Fruit fly (Drosophila melanogaster) whole organism, embryonic: Measurements from ENCODE around the gene CG8958.

ENCODE experiments used
- Blimp-1 ChIP-seq: fragments of 200-800 bp; sonication (Bioruptor generic); optimal IDR thresholded peaks from 3 replicates; lab custom pipeline; 2018; ENCODE audit warnings: missing biosample characterization, missing genetic modification characterization, mild to moderate bottlenecking, moderate library complexity, missing genetic modification reagents
- Bteb2 ChIP-seq: fragments of 200-800 bp; sonication (Bioruptor generic); optimal IDR thresholded peaks from 2 replicates; lab custom pipeline; 2016; ENCODE audit warnings: missing biosample characterization, missing genetic modification characterization
- CG10321 ChIP-seq: fragments of 200-800 bp; sonication (Bioruptor generic); IDR thresholded peaks from 2 replicates; pipeline ENCODE4 v1.3.6; 2022; ENCODE audit warnings: missing biosample characterization, missing genetic modification characterization
- CG11085 ChIP-seq: fragments of 200-800 bp; sonication (Bioruptor generic); IDR thresholded peaks from 2 replicates; pipeline ENCODE4 v1.3.6; 2022; ENCODE audit warnings: missing biosample characterization, missing genetic modification characterization
- CG11504 ChIP-seq: fragments of 200-800 bp; sonication (Bioruptor generic); optimal IDR thresholded peaks from 3 replicates; lab custom pipeline; 2019; ENCODE audit warnings: missing biosample characterization, mild to moderate bottlenecking, missing genetic modification characterization, moderate library complexity
- CG12071 ChIP-seq: fragments of 200-800 bp; sonication (Bioruptor generic); optimal IDR thresholded peaks from 3 replicates; lab custom pipeline; 2018; ENCODE audit warnings: missing biosample characterization, mild to moderate bottlenecking, missing genetic modification characterization
- CG12299 ChIP-seq: fragments of 200-800 bp; sonication (Bioruptor generic); optimal IDR thresholded peaks from 2 replicates; lab custom pipeline; 2018; ENCODE audit warnings: missing biosample characterization, mild to moderate bottlenecking, missing genetic modification characterization
- CG17361 ChIP-seq: fragments of 200-800 bp; sonication (Bioruptor generic); IDR thresholded peaks from 3 replicates; pipeline ENCODE4 v1.3.6; 2022; ENCODE audit warnings: missing biosample characterization, missing genetic modification characterization
- CG1792 ChIP-seq: fragments of 200-800 bp; sonication (Bioruptor generic); optimal IDR thresholded peaks from 2 replicates; lab custom pipeline; 2016; ENCODE audit warnings: missing biosample characterization, missing genetic modification characterization
- CG18476 ChIP-seq: fragments of 200-800 bp; sonication (Bioruptor generic); optimal IDR thresholded peaks from 2 replicates; lab custom pipeline; 2016; ENCODE audit warnings: missing biosample characterization, mild to moderate bottlenecking, missing genetic modification characterization
- CG2202 ChIP-seq: fragments of 200-800 bp; sonication (Bioruptor generic); optimal IDR thresholded peaks from 2 replicates; lab custom pipeline; 2018; ENCODE audit warnings: missing biosample characterization, mild to moderate bottlenecking, missing genetic modification characterization
- CG2712 ChIP-seq: fragments of 200-800 bp; optimal IDR thresholded peaks from 3 replicates; lab custom pipeline; 2019; ENCODE audit warnings: missing biosample characterization, mild to moderate bottlenecking, missing genetic modification characterization, moderate library complexity
- CG2889 ChIP-seq: fragments of 200-800 bp; sonication (Bioruptor generic); IDR thresholded peaks from 3 replicates; pipeline ENCODE4 v1.3.6; 2022; ENCODE audit warnings: missing biosample characterization, missing genetic modification characterization
- CG3065 ChIP-seq: fragments of 200-800 bp; sonication (Bioruptor generic); optimal IDR thresholded peaks from 2 replicates; lab custom pipeline; 2016; ENCODE audit warnings: missing biosample characterization, missing genetic modification characterization
- CG31441 ChIP-seq: fragments of 200-800 bp; sonication (Bioruptor generic); IDR thresholded peaks from 2 replicates; pipeline ENCODE4 v1.3.6; 2022; ENCODE audit warnings: missing biosample characterization, missing genetic modification characterization
- CG33557 ChIP-seq: fragments of 200-800 bp; sonication (Bioruptor generic); optimal IDR thresholded peaks from 2 replicates; lab custom pipeline; 2019; ENCODE audit warnings: missing biosample characterization, mild to moderate bottlenecking, missing genetic modification characterization, moderate library complexity
- CG4820 ChIP-seq: fragments of 200-800 bp; sonication (Bioruptor generic); optimal IDR thresholded peaks from 3 replicates; lab custom pipeline; 2016; ENCODE audit warnings: missing biosample characterization, missing genetic modification characterization
- CG5180 ChIP-seq: fragments of 200-800 bp; sonication (Bioruptor generic); optimal IDR thresholded peaks from 3 replicates; lab custom pipeline; 2017; ENCODE audit warnings: missing biosample characterization, missing genetic modification characterization, mild to moderate bottlenecking, moderate library complexity, missing genetic modification reagents
- CG8924 ChIP-seq: fragments of 200-800 bp; optimal IDR thresholded peaks from 3 replicates; lab custom pipeline; 2019; ENCODE audit warnings: missing biosample characterization, mild to moderate bottlenecking, missing genetic modification characterization, moderate library complexity
- CG9817 ChIP-seq: fragments of 200-800 bp; sonication (Bioruptor generic); optimal IDR thresholded peaks from 2 replicates; lab custom pipeline; 2018; ENCODE audit warnings: missing biosample characterization, mild to moderate bottlenecking, missing genetic modification characterization, moderate library complexity
- ERR ChIP-seq: fragments of 200-800 bp; sonication (Bioruptor generic); optimal IDR thresholded peaks from 2 replicates; lab custom pipeline; 2016; ENCODE audit warnings: missing biosample characterization, missing genetic modification characterization
- Fer1 ChIP-seq: fragments of 200-800 bp; sonication (Bioruptor generic); optimal IDR thresholded peaks from 2 replicates; lab custom pipeline; 2017; ENCODE audit warnings: missing biosample characterization, mild to moderate bottlenecking, missing genetic modification characterization
- Hand ChIP-seq: fragments of 200-800 bp; sonication (Bioruptor generic); optimal IDR thresholded peaks from 2 replicates; lab custom pipeline; 2017; ENCODE audit warnings: mild to moderate bottlenecking, missing biosample characterization, missing genetic modification reagents, missing genetic modification characterization
- Hmr ChIP-seq: fragments of 200-800 bp; sonication (Bioruptor generic); optimal IDR thresholded peaks from 3 replicates; lab custom pipeline; 2017; ENCODE audit warnings: mild to moderate bottlenecking, missing biosample characterization, missing genetic modification reagents, missing genetic modification characterization
- Hr39 ChIP-seq: fragments of >200 bp; optimal IDR thresholded peaks from 2 replicates; lab custom pipeline; 2017
- Lim3 ChIP-seq: fragments of 200-800 bp; sonication (Bioruptor generic); IDR thresholded peaks from 2 replicates; pipeline ENCODE4 v1.3.6; 2022; ENCODE audit warnings: missing biosample characterization, missing genetic modification characterization
- MTF-1 ChIP-seq: fragments of 200-800 bp; sonication (Bioruptor generic); optimal IDR thresholded peaks from 2 replicates; lab custom pipeline; 2018; ENCODE audit warnings: missing biosample characterization, mild to moderate bottlenecking, missing genetic modification characterization, borderline replicate concordance
- Oli ChIP-seq: fragments of 200-800 bp; sonication (Bioruptor generic); optimal IDR thresholded peaks from 2 replicates; lab custom pipeline; 2018; ENCODE audit warnings: missing biosample characterization, mild to moderate bottlenecking, missing genetic modification characterization, moderate library complexity
- Pdp1 ChIP-seq, 2 experiments: fragments of 200-800 bp; sonication (Bioruptor generic); optimal IDR thresholded peaks; 3 replicates each; lab custom pipeline; 2016; ENCODE audit warnings: missing biosample characterization in 2 of 2, missing genetic modification characterization in 2 of 2, mild to moderate bottlenecking in 1 of 2, moderate library complexity in 1 of 2
- Trl ChIP-seq, 3 experiments: fragments of >200 bp in 2 of 3; fragments of 200-800 bp in 1 of 3; sonication (Bioruptor generic) in 1 of 3; optimal IDR thresholded peaks; 2 replicates in 1 of 3; 3 replicates in 2 of 3; lab custom pipeline; 2016 to 2017; ENCODE audit warnings: missing biosample characterization in 1 of 3, missing genetic modification characterization in 1 of 3
- al ChIP-seq: fragments of 200-800 bp; sonication (Bioruptor generic); IDR thresholded peaks from 2 replicates; pipeline ENCODE4 v1.3.6; 2022; ENCODE audit warnings: missing biosample characterization, missing genetic modification characterization
- br ChIP-seq: fragments of >200 bp; optimal IDR thresholded peaks from 2 replicates; lab custom pipeline; 2017
- cas ChIP-seq: fragments of 200-800 bp; sonication (Bioruptor generic); IDR thresholded peaks from 2 replicates; pipeline ENCODE4 v1.3.6; 2022; ENCODE audit warnings: missing biosample characterization, missing genetic modification characterization
- croc ChIP-seq: fragments of 200-800 bp; sonication (Bioruptor generic); conservative IDR thresholded peaks from 3 replicates; pipeline ENCODE4 v1.3.6; 2022; ENCODE audit warnings: missing biosample characterization, missing genetic modification characterization
- crp ChIP-seq, 2 experiments: fragments of 200-800 bp; sonication (Bioruptor generic); optimal IDR thresholded peaks; 2 replicates in 1 of 2; 3 replicates in 1 of 2; lab custom pipeline; 2017; ENCODE audit warnings: missing biosample characterization in 2 of 2, missing genetic modification characterization in 2 of 2, mild to moderate bottlenecking in 1 of 2, moderate library complexity in 1 of 2
- ems ChIP-seq: fragments of 200-800 bp; sonication (Bioruptor generic); optimal IDR thresholded peaks from 3 replicates; lab custom pipeline; 2016; ENCODE audit warnings: missing biosample characterization, missing genetic modification characterization
- esg ChIP-seq: fragments of 200-800 bp; sonication (Bioruptor generic); conservative IDR thresholded peaks from 2 replicates; pipeline ENCODE4 v1.3.6; 2022; ENCODE audit warnings: missing biosample characterization, missing genetic modification characterization
- eyg ChIP-seq: fragments of 200-800 bp; sonication (Bioruptor generic); optimal IDR thresholded peaks from 3 replicates; lab custom pipeline; 2016; ENCODE audit warnings: missing biosample characterization, missing genetic modification characterization
- fd64A ChIP-seq: fragments of 200-800 bp; sonication (Bioruptor generic); optimal IDR thresholded peaks from 3 replicates; lab custom pipeline; 2018; ENCODE audit warnings: missing biosample characterization, mild to moderate bottlenecking, missing genetic modification characterization
- gcm ChIP-seq: fragments of 200-800 bp; sonication (Bioruptor generic); optimal IDR thresholded peaks from 2 replicates; lab custom pipeline; 2019; ENCODE audit warnings: missing biosample characterization, mild to moderate bottlenecking, missing genetic modification characterization, moderate library complexity
- gem ChIP-seq: fragments of 200-800 bp; sonication (Bioruptor generic); optimal IDR thresholded peaks from 2 replicates; lab custom pipeline; 2019; ENCODE audit warnings: missing biosample characterization, mild to moderate bottlenecking, missing genetic modification characterization, moderate library complexity
- gfzf ChIP-seq: fragments of 200-800 bp; sonication (Bioruptor generic); optimal IDR thresholded peaks from 2 replicates; lab custom pipeline; 2016; ENCODE audit warnings: missing biosample characterization, mild to moderate bottlenecking, missing genetic modification characterization, moderate library complexity
- ham ChIP-seq: fragments of 200-800 bp; sonication (Bioruptor generic); IDR thresholded peaks from 2 replicates; pipeline ENCODE4 v1.3.6; 2022; ENCODE audit warnings: missing biosample characterization, missing genetic modification characterization
- lola ChIP-seq, 3 experiments: fragments of >200 bp in 2 of 3; fragments of 200-800 bp in 1 of 3; sonication (Bioruptor generic) in 1 of 3; optimal IDR thresholded peaks; 2 replicates each; lab custom pipeline; 2017 to 2019; ENCODE audit warnings: missing biosample characterization in 3 of 3, missing genetic modification characterization in 3 of 3, mild to moderate bottlenecking in 1 of 3, moderate library complexity in 1 of 3
- luna ChIP-seq: fragments of 200-800 bp; sonication (Bioruptor generic); optimal IDR thresholded peaks from 2 replicates; lab custom pipeline; 2016; ENCODE audit warnings: missing biosample characterization, missing genetic modification characterization
- nmo ChIP-seq: fragments of 200-800 bp; sonication (Bioruptor generic); optimal IDR thresholded peaks from 2 replicates; lab custom pipeline; 2018; ENCODE audit warnings: missing biosample characterization, mild to moderate bottlenecking, missing genetic modification characterization, moderate library complexity
- pita ChIP-seq: fragments of 200-800 bp; sonication (Bioruptor generic); optimal IDR thresholded peaks from 2 replicates; lab custom pipeline; 2017; ENCODE audit warnings: missing biosample characterization, mild to moderate bottlenecking, missing genetic modification characterization
- scrt ChIP-seq: fragments of 200-800 bp; sonication (Bioruptor generic); optimal IDR thresholded peaks from 2 replicates; lab custom pipeline; 2018; ENCODE audit warnings: missing biosample characterization, mild to moderate bottlenecking, missing genetic modification characterization, moderate library complexity
- ssp ChIP-seq: fragments of 200-800 bp; sonication (Bioruptor generic); IDR thresholded peaks from 2 replicates; pipeline ENCODE4 v1.3.6; 2022; ENCODE audit warnings: missing biosample characterization, missing genetic modification characterization
- tin ChIP-seq: fragments of 200-800 bp; sonication (Bioruptor generic); optimal IDR thresholded peaks from 3 replicates; lab custom pipeline; 2016; ENCODE audit warnings: missing biosample characterization, missing genetic modification characterization
- twi ChIP-seq: fragments of 200-800 bp; optimal IDR thresholded peaks from 2 replicates; lab custom pipeline; 2019; ENCODE audit warnings: missing biosample characterization, mild to moderate bottlenecking, missing genetic modification characterization, moderate library complexity

Gene CG8958

dm6 chrX:16096488-16096887 is 13.5 kb downstream of the CG8958 start (continued):
- no peak for TF ChIP-seq CG2202
- no peak for TF ChIP-seq eyg (GFP tag; lab: Kevin White, UChicago)
- no peak for TF ChIP-seq Hand (GFP tag; lab: Kevin White, UChicago)
- TF ChIP-seq CG3065 (GFP tag; lab: Kevin White, UChicago), result no peak
- no peak for TF ChIP-seq Oli
- no peak for TF ChIP-seq CG5180 (GFP tag; lab: Kevin White, UChicago)
- no peak for TF ChIP-seq CG2889 (GFP tag; lab: Robert Waterston, UW)
- TF ChIP-seq luna, result no peak
- peak; percentile 45 for TF ChIP-seq Hmr (GFP tag; lab: Kevin White, UChicago)
- no peak for TF ChIP-seq ERR (GFP tag; lab: Kevin White, UChicago)
- no peak for TF ChIP-seq twi
- peak in 1 of 2 experiments; percentile 51 for TF ChIP-seq Pdp1 (GFP tag; optimal IDR thresholded peaks at IDR 0.05; lab: Kevin White, UChicago)
- peak; percentile 10 for TF ChIP-seq CG9817 (tag; lab: Kevin White, UChicago)
- TF ChIP-seq gcm (GFP tag; lab: Kevin White, UChicago), result no peak
- TF ChIP-seq CG18476, result no peak
- TF ChIP-seq Blimp-1 (GFP tag; lab: Kevin White, UChicago), result no peak
- peak; percentile 18 for TF ChIP-seq nmo (GFP tag; lab: Kevin White, UChicago)
- no peak for TF ChIP-seq scrt (GFP tag; lab: Kevin White, UChicago)
- no peak for TF ChIP-seq Lim3 (GFP tag; lab: Robert Waterston, UW)
- no peak for TF ChIP-seq Bteb2 (GFP tag; lab: Kevin White, UChicago)
- no peak for TF ChIP-seq al (GFP tag; lab: Robert Waterston, UW)
- no peak for TF ChIP-seq br
- no peak for TF ChIP-seq CG17361 (GFP tag; lab: Robert Waterston, UW)
- TF ChIP-seq CG10321 (GFP tag; lab: Robert Waterston, UW), result no peak
- no peak for TF ChIP-seq MTF-1 (GFP tag; lab: Kevin White, UChicago)
- TF ChIP-seq ems (GFP tag; lab: Kevin White, UChicago), result no peak
- TF ChIP-seq tin (GFP tag; lab: Kevin White, UChicago), result no peak
- TF ChIP-seq CG11085 (GFP tag; lab: Robert Waterston, UW), result no peak
- TF ChIP-seq esg (GFP tag; lab: Robert Waterston, UW), result no peak
- TF ChIP-seq ssp (GFP tag; lab: Robert Waterston, UW), result no peak
- TF ChIP-seq lola (GFP tag; optimal IDR thresholded peaks at IDR 0.05; lab: Kevin White, UChicago), result no peak
- no peak for TF ChIP-seq Fer1 (GFP tag; lab: Kevin White, UChicago)
- TF ChIP-seq CG33557, result no peak
- TF ChIP-seq CG8924 (tag; lab: Kevin White, UChicago), result peak; percentile 6
- TF ChIP-seq CG31441, result no peak
- TF ChIP-seq gfzf (GFP tag; lab: Kevin White, UChicago), result peak; percentile 68
- no peak for TF ChIP-seq CG12299
- TF ChIP-seq CG2712 (tag; lab: Kevin White, UChicago), result peak; percentile 47
- TF ChIP-seq cas (GFP tag; lab: Robert Waterston, UW), result no peak
- peak; percentile 20 for TF ChIP-seq CG11504 (tag; lab: Kevin White, UChicago)
- TF ChIP-seq croc (GFP tag; lab: Robert Waterston, UW), result no peak
- TF ChIP-seq ham (GFP tag; lab: Robert Waterston, UW), result no peak
- no peak for TF ChIP-seq CG12071
- TF ChIP-seq gem (tag; lab: Kevin White, UChicago), result peak; percentile 1
- TF ChIP-seq fd64A (GFP tag; lab: Kevin White, UChicago), result no peak
- TF ChIP-seq CG1792, result no peak
- no peak for TF ChIP-seq Trl (optimal IDR thresholded peaks at IDR 0.05; lab: Kevin White, UChicago)
- no peak for TF ChIP-seq Trl (GFP tag; optimal IDR thresholded peaks at IDR 0.05; lab: Kevin White, UChicago)
- no peak for TF ChIP-seq Hr39
- TF ChIP-seq pita (GFP tag; lab: Kevin White, UChicago), result peak; percentile 89
- no peak for TF ChIP-seq crp (GFP tag; optimal IDR thresholded peaks at IDR 0.05; lab: Kevin White, UChicago)
- TF ChIP-seq CG4820 (GFP tag; lab: Kevin White, UChicago), result no peak
